Worm (Caenorhabditis elegans): Measurements from ENCODE around the gene nhr-177.

The nhr-177 gene

ce11 chrV:1627269-1627668 lies 17.2 kb downstream of the nhr-177 start (continued):
- no peak for TF ChIP-seq unc-3 (GFP tag; conservative IDR thresholded peaks at IDR 0.05)
- TF ChIP-seq unc-3 (tag; optimal IDR thresholded peaks at IDR 0.05) = no peak
- no peak for TF ChIP-seq che-1 (tag; optimal IDR thresholded peaks at IDR 0.05)
- TF ChIP-seq hlh-13 (GFP tag; optimal IDR thresholded peaks at IDR 0.05) = no peak
- TF ChIP-seq ahr-1 (tag; optimal IDR thresholded peaks at IDR 0.05) = no peak
- no peak for TF ChIP-seq K02D7.2 (tag; optimal IDR thresholded peaks at IDR 0.05)

DNA sequence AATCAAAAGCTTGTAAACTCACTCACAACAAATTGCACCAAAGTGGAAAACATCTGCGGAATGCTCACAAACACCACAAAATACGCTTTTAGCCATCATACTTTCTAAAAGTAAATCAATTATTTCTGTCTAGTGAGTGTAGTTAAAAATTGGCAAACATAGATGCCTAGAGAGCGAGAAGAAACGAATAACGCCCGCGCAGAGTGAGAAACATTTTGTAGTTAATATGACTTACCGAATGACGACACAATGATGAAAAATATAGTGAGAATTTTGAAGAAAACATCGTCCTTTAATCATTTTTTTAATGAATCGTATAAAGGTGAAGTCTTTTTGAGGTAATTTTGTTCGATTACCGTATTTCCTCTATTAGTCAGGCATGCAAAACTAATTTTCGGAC lies 19.3 kb downstream of the nhr-177 start, which contains the start of gene nhr-238:
Gene nhr-238, minus strand, starts transcription at position 104 of the 400 bp plus-strand sequence.
- no peak for TF ChIP-seq dve-1 (tag; optimal IDR thresholded peaks at IDR 0.05)
- no peak for TF ChIP-seq tbx-2 (tag; optimal IDR thresholded peaks at IDR 0.05)
- no peak for TF ChIP-seq sox-4 (tag; optimal IDR thresholded peaks at IDR 0.05)
- TF ChIP-seq fax-1 (tag; optimal IDR thresholded peaks at IDR 0.05) = no peak
- TF ChIP-seq ama-1 (optimal IDR thresholded peaks at IDR 0.05) = no peak
- no peak for TF ChIP-seq ceh-24 (tag; optimal IDR thresholded peaks at IDR 0.05)
- no peak for TF ChIP-seq zip-5 (tag; optimal IDR thresholded peaks at IDR 0.05)
- TF ChIP-seq rnt-1 (tag; optimal IDR thresholded peaks at IDR 0.05) = no peak

DNA sequence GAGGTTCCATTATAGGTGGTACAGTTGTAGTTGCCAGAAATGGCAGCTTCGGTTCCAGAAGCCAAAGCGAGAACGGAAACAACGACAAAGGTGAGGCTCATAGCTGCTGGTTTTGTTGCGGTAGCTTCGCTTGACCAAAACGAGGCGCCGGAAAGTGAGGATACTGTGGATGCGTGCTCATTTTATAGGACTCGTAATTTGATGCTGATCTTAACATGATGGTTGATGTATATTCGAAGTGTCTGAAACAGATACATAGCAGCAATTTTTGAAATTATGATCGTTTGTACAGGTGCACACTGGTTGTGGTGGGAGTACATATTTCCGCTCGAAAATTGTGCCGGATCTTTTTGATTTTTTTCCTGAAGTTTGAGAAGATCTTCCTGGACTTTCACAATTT lies 21.1 kb downstream of the nhr-177 start, which contains the start of gene Y46H3D.8:
Gene Y46H3D.8, minus strand, starts transcription at position 101 of the 400 bp plus-strand sequence.
- TF ChIP-seq npax-4 (tag; optimal IDR thresholded peaks at IDR 0.05) (no peak), ceh-30 (tag; optimal IDR thresholded peaks at IDR 0.05) (no peak), ceh-2 (tag; optimal IDR thresholded peaks at IDR 0.05) (no peak), hlh-30 (tag; optimal IDR thresholded peaks at IDR 0.05; ENCODE audit: insufficient read depth) (no peak), pax-1 (tag; optimal IDR thresholded peaks at IDR 0.05) (no peak), ceh-48 (tag; optimal IDR thresholded peaks at IDR 0.05) (no peak), pha-4 (tag; optimal IDR thresholded peaks at IDR 0.05) (no peak), dmd-4 (tag; optimal IDR thresholded peaks at IDR 0.05; ENCODE audit: borderline replicate concordance) (no peak), ets-4 (tag; optimal IDR thresholded peaks at IDR 0.05) (no peak), fkh-6 (tag; optimal IDR thresholded peaks at IDR 0.05) (no peak), unc-3 (GFP tag; conservative IDR thresholded peaks at IDR 0.05) (no peak), unc-3 (tag; optimal IDR thresholded peaks at IDR 0.05) (no peak), zip-5 (tag; optimal IDR thresholded peaks at IDR 0.05) (no peak), dve-1 (tag; optimal IDR thresholded peaks at IDR 0.05) (no peak), unc-55 (GFP tag; optimal IDR thresholded peaks at IDR 0.05) (no peak)

- TF ChIP-seq fkh-6 (tag; optimal IDR thresholded peaks at IDR 0.05) = no peak
- no peak for TF ChIP-seq ceh-22 (tag; optimal IDR thresholded peaks at IDR 0.05)
- TF ChIP-seq nhr-11 (tag; optimal IDR thresholded peaks at IDR 0.05) = no peak
- TF ChIP-seq unc-42 (tag; optimal IDR thresholded peaks at IDR 0.05) = no peak
- no peak for TF ChIP-seq pha-4 (tag; optimal IDR thresholded peaks at IDR 0.05)
- no peak for TF ChIP-seq ceh-9 (tag; optimal IDR thresholded peaks at IDR 0.05)
- no peak for TF ChIP-seq ceh-18 (tag; optimal IDR thresholded peaks at IDR 0.05)
- no peak for TF ChIP-seq hlh-6 (tag; optimal IDR thresholded peaks at IDR 0.05)
Observed at ce11 chrV:1631717-1632116, 21.7 kb downstream of the nhr-177 start, which contains the start of gene irld-17. Gene irld-17 (plus strand): TSS chrV:1632017.

ce11 chrV:1635859-1636258 lies 25.8 kb downstream of the nhr-177 start, which contains the start of gene str-222:
Gene str-222 (plus strand): TSS chrV:1636159.
- TF ChIP-seq ztf-16 (tag; optimal IDR thresholded peaks at IDR 0.05) = no peak
- no peak for TF ChIP-seq lin-11 (tag; optimal IDR thresholded peaks at IDR 0.05)
- TF ChIP-seq pqm-1 (tag; optimal IDR thresholded peaks at IDR 0.05) = no peak
- TF ChIP-seq pros-1 (tag; optimal IDR thresholded peaks at IDR 0.05) = no peak
- no peak for TF ChIP-seq pax-1 (tag; optimal IDR thresholded peaks at IDR 0.05)
- no peak for TF ChIP-seq nfya-1 (tag; optimal IDR thresholded peaks at IDR 0.05)
- TF ChIP-seq fax-1 (tag; optimal IDR thresholded peaks at IDR 0.05) = no peak
- no peak for TF ChIP-seq ceh-22 (tag; optimal IDR thresholded peaks at IDR 0.05)

All from whole organism, late embryonic.